Worm (Caenorhabditis elegans) whole organism, midembryonic: ENCODE measurements around the gene F46C3.7.

ENCODE experiments used
- T22C8.4 ChIP-seq: fragments of 200-800 bp; sonication (Bioruptor generic); IDR thresholded peaks from 2 replicates; pipeline ENCODE4 v1.3.6; 2022; ENCODE audit warnings: missing genetic modification characterization, missing compliant biosample characterization
- cog-1 ChIP-seq: sonication (generic microtip); optimal IDR thresholded peaks from 2 replicates; lab custom pipeline; 2016; ENCODE audit warnings: missing genetic modification characterization, missing compliant biosample characterization
- flt-1 ChIP-seq: fragments of 200-800 bp; sonication (Bioruptor generic); IDR thresholded peaks from 2 replicates; pipeline ENCODE4 v1.3.6; 2022; ENCODE audit warnings: missing genetic modification characterization, missing compliant biosample characterization
- klf-2 ChIP-seq: fragments of 200-800 bp; sonication (Bioruptor generic); conservative IDR thresholded peaks from 2 replicates; pipeline ENCODE4 v1.3.6; 2022; ENCODE audit warnings: missing genetic modification reagents, missing genetic modification characterization, missing compliant biosample characterization
- med-1 ChIP-seq: sonication (generic microtip); optimal IDR thresholded peaks from 2 replicates; lab custom pipeline; 2017; ENCODE audit warnings: missing genetic modification characterization, mild to moderate bottlenecking, missing compliant biosample characterization, antibody characterized with exemption, missing genetic modification reagents; ENCODE audit not compliant: insufficient read depth
- ref-1 ChIP-seq: fragments of 200-800 bp; sonication (Bioruptor generic); conservative IDR thresholded peaks from 2 replicates; pipeline ENCODE4 v1.3.6; 2022; ENCODE audit warnings: missing genetic modification reagents, missing genetic modification characterization, missing compliant biosample characterization
- tab-1 ChIP-seq: fragments of 200-800 bp; sonication (Bioruptor generic); IDR thresholded peaks from 2 replicates; pipeline ENCODE4 v1.3.6; 2022; ENCODE audit warnings: missing genetic modification characterization, missing compliant biosample characterization
- ztf-23 ChIP-seq: fragments of 200-800 bp; sonication (Bioruptor generic); IDR thresholded peaks from 2 replicates; pipeline ENCODE4 v1.3.6; 2022; ENCODE audit warnings: missing genetic modification reagents, missing genetic modification characterization, missing compliant biosample characterization
- ztf-29 ChIP-seq: fragments of 200-800 bp; sonication (Bioruptor generic); IDR thresholded peaks from 2 replicates; pipeline ENCODE4 v1.3.6; 2022; ENCODE audit warnings: missing genetic modification reagents, missing genetic modification characterization, missing compliant biosample characterization

Gene F46C3.7

ce11 chrX:11418667-11419066 lies 21.2 kb upstream of the F46C3.7 start, which contains the start of gene F46C3.2:
Gene F46C3.2, minus strand, starts transcription at chrX:11418767.
- no peak for TF ChIP-seq tab-1 (GFP tag; lab: Robert Waterston, UW)
- TF ChIP-seq cog-1 (tag; lab: Kevin White, UChicago): no peak
- no peak for TF ChIP-seq ztf-29 (GFP tag; lab: Robert Waterston, UW)
- TF ChIP-seq klf-2 (GFP tag; lab: Robert Waterston, UW): no peak
- TF ChIP-seq ref-1 (GFP tag; lab: Robert Waterston, UW): no peak
- no peak for TF ChIP-seq T22C8.4 (GFP tag; lab: Robert Waterston, UW)
- TF ChIP-seq flt-1 (GFP tag; lab: Robert Waterston, UW): no peak
- TF ChIP-seq med-1 (GFP tag; lab: Kevin White, UChicago): no peak
- no peak for TF ChIP-seq ztf-23

ce11 chrX:11419988-11420387 lies 19.9 kb upstream of the F46C3.7 start, which contains the start of gene F46C3.6:
Gene F46C3.6, minus strand, starts transcription at chrX:11420074.
- no peak for TF ChIP-seq flt-1 (GFP tag; lab: Robert Waterston, UW)
- TF ChIP-seq ref-1 (GFP tag; lab: Robert Waterston, UW): no peak
- TF ChIP-seq ztf-23: no peak
- TF ChIP-seq T22C8.4 (GFP tag; lab: Robert Waterston, UW): no peak
- TF ChIP-seq cog-1 (tag; lab: Kevin White, UChicago): no peak
- TF ChIP-seq med-1 (GFP tag; lab: Kevin White, UChicago): no peak

- TF ChIP-seq ztf-23: no peak
- TF ChIP-seq klf-2 (GFP tag; lab: Robert Waterston, UW): no peak
- TF ChIP-seq tab-1 (GFP tag; lab: Robert Waterston, UW): no peak
- no peak for TF ChIP-seq cog-1 (tag; lab: Kevin White, UChicago)
- no peak for TF ChIP-seq flt-1 (GFP tag; lab: Robert Waterston, UW)
- no peak for TF ChIP-seq ref-1 (GFP tag; lab: Robert Waterston, UW)
- TF ChIP-seq med-1 (GFP tag; lab: Kevin White, UChicago): no peak
- TF ChIP-seq T22C8.4 (GFP tag; lab: Robert Waterston, UW): no peak
- no peak for TF ChIP-seq ztf-29 (GFP tag; lab: Robert Waterston, UW)
Measured at ce11 chrX:11426647-11427046, 13.2 kb upstream of the F46C3.7 start.

ce11 chrX:11427550-11427949 lies 12.3 kb upstream of the F46C3.7 start:
- TF ChIP-seq T22C8.4 (GFP tag; lab: Robert Waterston, UW): no peak
- TF ChIP-seq ztf-29 (GFP tag; lab: Robert Waterston, UW): no peak
- no peak for TF ChIP-seq ztf-23
- no peak for TF ChIP-seq flt-1 (GFP tag; lab: Robert Waterston, UW)

ce11 chrX:11433488-11433887 lies 6.4 kb upstream of the F46C3.7 start, which contains the start of gene hum-4:
Gene hum-4, minus strand, starts transcription at chrX:11433588.
- TF ChIP-seq tab-1 (GFP tag; lab: Robert Waterston, UW) (no peak), klf-2 (GFP tag; lab: Robert Waterston, UW) (no peak), flt-1 (GFP tag; lab: Robert Waterston, UW) (no peak), T22C8.4 (GFP tag; lab: Robert Waterston, UW) (no peak), cog-1 (tag; lab: Kevin White, UChicago) (no peak), ztf-29 (GFP tag; lab: Robert Waterston, UW) (no peak), med-1 (GFP tag; lab: Kevin White, UChicago) (no peak), ref-1 (GFP tag; lab: Robert Waterston, UW) (no peak), ztf-23 (no peak)

ce11 chrX:11435488-11435887 lies 4.4 kb upstream of the F46C3.7 start:
- TF ChIP-seq ztf-23 (no peak), ztf-29 (GFP tag; lab: Robert Waterston, UW) (no peak), cog-1 (tag; lab: Kevin White, UChicago) (no peak), ref-1 (GFP tag; lab: Robert Waterston, UW) (no peak), flt-1 (GFP tag; lab: Robert Waterston, UW) (no peak), klf-2 (GFP tag; lab: Robert Waterston, UW) (no peak), tab-1 (GFP tag; lab: Robert Waterston, UW) (no peak), med-1 (GFP tag; lab: Kevin White, UChicago) (no peak), T22C8.4 (GFP tag; lab: Robert Waterston, UW) (no peak)

ce11 chrX:11437716-11438115 lies 2.1 kb upstream of the F46C3.7 start:
- TF ChIP-seq klf-2 (GFP tag; lab: Robert Waterston, UW) (no peak), ztf-29 (GFP tag; lab: Robert Waterston, UW) (no peak), T22C8.4 (GFP tag; lab: Robert Waterston, UW) (no peak), ref-1 (GFP tag; lab: Robert Waterston, UW) (no peak), tab-1 (GFP tag; lab: Robert Waterston, UW) (no peak), ztf-23 (no peak), cog-1 (tag; lab: Kevin White, UChicago) (no peak), med-1 (GFP tag; lab: Kevin White, UChicago) (no peak), flt-1 (GFP tag; lab: Robert Waterston, UW) (no peak)

- no peak for TF ChIP-seq T22C8.4 (GFP tag; lab: Robert Waterston, UW)
- no peak for TF ChIP-seq ref-1 (GFP tag; lab: Robert Waterston, UW)
- TF ChIP-seq flt-1 (GFP tag; lab: Robert Waterston, UW): no peak
- TF ChIP-seq ztf-23: no peak
- no peak for TF ChIP-seq cog-1 (tag; lab: Kevin White, UChicago)
- no peak for TF ChIP-seq klf-2 (GFP tag; lab: Robert Waterston, UW)
- no peak for TF ChIP-seq tab-1 (GFP tag; lab: Robert Waterston, UW)
- no peak for TF ChIP-seq ztf-29 (GFP tag; lab: Robert Waterston, UW)
- no peak for TF ChIP-seq med-1 (GFP tag; lab: Kevin White, UChicago)
Measured at ce11 chrX:11446535-11446934, 6.7 kb downstream of the F46C3.7 start, which contains the start of gene igeg-2. Gene igeg-2, minus strand, starts transcription at chrX:11446635.

ce11 chrX:11447695-11448094 lies 7.9 kb downstream of the F46C3.7 start:
- no peak for TF ChIP-seq flt-1 (GFP tag; lab: Robert Waterston, UW)
- TF ChIP-seq ref-1 (GFP tag; lab: Robert Waterston, UW): no peak
- no peak for TF ChIP-seq klf-2 (GFP tag; lab: Robert Waterston, UW)
- TF ChIP-seq cog-1 (tag; lab: Kevin White, UChicago): no peak
- TF ChIP-seq ztf-29 (GFP tag; lab: Robert Waterston, UW): no peak
- TF ChIP-seq ztf-23: no peak
- TF ChIP-seq med-1 (GFP tag; lab: Kevin White, UChicago): no peak
- TF ChIP-seq T22C8.4 (GFP tag; lab: Robert Waterston, UW): no peak
- no peak for TF ChIP-seq tab-1 (GFP tag; lab: Robert Waterston, UW)
